Worm (Caenorhabditis elegans) whole organism, L3 larva: ENCODE results near the gene Y71H2AM.25.
A peak's percentile ranks its signal among the peaks of the same experiment; 100 is the strongest.

Experiments used
- R02D3.7 ChIP-seq: fragments of 150-350 bp; optimal IDR thresholded peaks from 2 replicates; lab custom pipeline; 2014; ENCODE audit warnings: missing biosample characterization, missing genetic modification characterization
- ZK546.5 ChIP-seq: sonication (generic microtip); optimal IDR thresholded peaks from 2 replicates; lab custom pipeline; 2017; ENCODE audit warnings: missing biosample characterization, missing genetic modification characterization
- ceh-16 ChIP-seq: sonication (generic microtip); optimal IDR thresholded peaks from 2 replicates; lab custom pipeline; 2017; ENCODE audit warnings: missing biosample characterization, missing genetic modification characterization
- ceh-28 ChIP-seq: fragments of 150-350 bp; optimal IDR thresholded peaks from 2 replicates; lab custom pipeline; 2014; ENCODE audit warnings: missing biosample characterization, missing genetic modification reagents, missing genetic modification characterization
- daf-12 ChIP-seq: fragments of 150-350 bp; optimal IDR thresholded peaks from 2 replicates; lab custom pipeline; 2014; ENCODE audit warnings: missing biosample characterization, missing genetic modification reagents, missing genetic modification characterization
- egl-27 ChIP-seq: sonication (generic microtip); optimal IDR thresholded peaks from 4 replicates; lab custom pipeline; 2017; ENCODE audit warnings: missing biosample characterization, missing genetic modification reagents, missing genetic modification characterization
- egl-5 ChIP-seq: fragments of 150-350 bp; optimal IDR thresholded peaks from 2 replicates; lab custom pipeline; 2017; ENCODE audit warnings: missing biosample characterization, missing genetic modification reagents, missing genetic modification characterization, inconsistent platforms
- elt-2 ChIP-seq: sonication (generic microtip); optimal IDR thresholded peaks from 2 replicates; lab custom pipeline; 2016; ENCODE audit warnings: missing genetic modification reagents, mild to moderate bottlenecking, missing genetic modification characterization, missing compliant biosample characterization
- elt-3 ChIP-seq, 3 experiments: fragments of 150-350 bp in 1 of 3; sonication (generic microtip) in 2 of 3; optimal IDR thresholded peaks; 2 replicates in 2 of 3; 4 replicates in 1 of 3; lab custom pipeline; 2014 to 2017; ENCODE audit warnings: missing biosample characterization in 3 of 3, missing genetic modification characterization in 3 of 3
- eor-1 ChIP-seq, 2 experiments: fragments of 150-350 bp; optimal IDR thresholded peaks; 2 replicates each; lab custom pipeline; 2014 to 2018; ENCODE audit warnings: missing biosample characterization in 2 of 2, missing genetic modification characterization in 2 of 2
- fkh-2 ChIP-seq: fragments of 150-350 bp; optimal IDR thresholded peaks from 2 replicates; lab custom pipeline; 2014; ENCODE audit warnings: missing biosample characterization, missing genetic modification reagents, missing genetic modification characterization
- fos-1 ChIP-seq: fragments of 150-350 bp; optimal IDR thresholded peaks from 2 replicates; lab custom pipeline; 2014; ENCODE audit warnings: missing biosample characterization, missing genetic modification characterization
- jun-1 ChIP-seq: fragments of 150-350 bp; optimal IDR thresholded peaks from 2 replicates; lab custom pipeline; 2014; ENCODE audit warnings: missing biosample characterization, missing genetic modification reagents, missing genetic modification characterization
- lsy-12 ChIP-seq: sonication (generic microtip); optimal IDR thresholded peaks from 2 replicates; lab custom pipeline; 2016; ENCODE audit warnings: mild to moderate bottlenecking, missing genetic modification characterization, missing compliant biosample characterization
- mdl-1 ChIP-seq: fragments of 150-350 bp; optimal IDR thresholded peaks from 2 replicates; lab custom pipeline; 2014; ENCODE audit warnings: missing biosample characterization, missing genetic modification characterization
- mml-1 ChIP-seq: fragments of 150-350 bp; sonication (generic microtip); optimal IDR thresholded peaks from 3 replicates; lab custom pipeline; 2014; ENCODE audit warnings: missing biosample characterization, missing genetic modification characterization
- nhr-11 ChIP-seq: fragments of 150-350 bp; optimal IDR thresholded peaks from 2 replicates; lab custom pipeline; 2014; ENCODE audit warnings: missing biosample characterization, missing genetic modification characterization
- nhr-25 ChIP-seq: sonication (generic microtip); optimal IDR thresholded peaks from 2 replicates; lab custom pipeline; 2017; ENCODE audit warnings: missing biosample characterization, missing genetic modification characterization
- nhr-28 ChIP-seq: fragments of 150-350 bp; optimal IDR thresholded peaks from 2 replicates; lab custom pipeline; 2014; ENCODE audit warnings: missing biosample characterization, missing genetic modification characterization
- nhr-67 ChIP-seq: fragments of 150-350 bp; optimal IDR thresholded peaks from 2 replicates; lab custom pipeline; 2014; ENCODE audit warnings: missing biosample characterization, missing genetic modification characterization
- nhr-76 ChIP-seq: fragments of 150-350 bp; sonication (generic microtip); optimal IDR thresholded peaks from 5 replicates; lab custom pipeline; 2014; ENCODE audit warnings: missing biosample characterization, missing genetic modification characterization
- nhr-77 ChIP-seq: fragments of 150-350 bp; optimal IDR thresholded peaks from 2 replicates; lab custom pipeline; 2014; ENCODE audit warnings: missing biosample characterization, missing genetic modification characterization
- pha-4 ChIP-seq: fragments of 150-350 bp; optimal IDR thresholded peaks from 2 replicates; lab custom pipeline; 2014; ENCODE audit warnings: missing biosample characterization, missing genetic modification reagents, missing genetic modification characterization
- pqm-1 ChIP-seq: fragments of 150-350 bp; optimal IDR thresholded peaks from 2 replicates; lab custom pipeline; 2017; ENCODE audit warnings: missing biosample characterization, missing genetic modification characterization, inconsistent platforms
- sea-2 ChIP-seq: fragments of 150-350 bp; sonication (generic microtip); optimal IDR thresholded peaks from 4 replicates; lab custom pipeline; 2014; ENCODE audit warnings: missing biosample characterization, missing genetic modification reagents, missing genetic modification characterization
- skn-1 ChIP-seq: fragments of 150-350 bp; optimal IDR thresholded peaks from 2 replicates; lab custom pipeline; 2014; ENCODE audit warnings: missing biosample characterization, missing genetic modification characterization
- snpc-4 ChIP-seq: fragments of 150-350 bp; optimal IDR thresholded peaks from 2 replicates; lab custom pipeline; 2014; ENCODE audit warnings: missing biosample characterization, missing genetic modification characterization
- unc-39 ChIP-seq: sonication (generic microtip); optimal IDR thresholded peaks from 4 replicates; lab custom pipeline; 2017; ENCODE audit warnings: missing biosample characterization, missing genetic modification characterization
- zag-1 ChIP-seq: fragments of 150-350 bp; optimal IDR thresholded peaks from 2 replicates; lab custom pipeline; 2014; ENCODE audit warnings: missing biosample characterization, missing genetic modification characterization
- ztf-4 ChIP-seq: fragments of 150-350 bp; optimal IDR thresholded peaks from 2 replicates; lab custom pipeline; 2014; ENCODE audit warnings: missing biosample characterization, missing genetic modification characterization

The Y71H2AM.25 gene

DNA sequence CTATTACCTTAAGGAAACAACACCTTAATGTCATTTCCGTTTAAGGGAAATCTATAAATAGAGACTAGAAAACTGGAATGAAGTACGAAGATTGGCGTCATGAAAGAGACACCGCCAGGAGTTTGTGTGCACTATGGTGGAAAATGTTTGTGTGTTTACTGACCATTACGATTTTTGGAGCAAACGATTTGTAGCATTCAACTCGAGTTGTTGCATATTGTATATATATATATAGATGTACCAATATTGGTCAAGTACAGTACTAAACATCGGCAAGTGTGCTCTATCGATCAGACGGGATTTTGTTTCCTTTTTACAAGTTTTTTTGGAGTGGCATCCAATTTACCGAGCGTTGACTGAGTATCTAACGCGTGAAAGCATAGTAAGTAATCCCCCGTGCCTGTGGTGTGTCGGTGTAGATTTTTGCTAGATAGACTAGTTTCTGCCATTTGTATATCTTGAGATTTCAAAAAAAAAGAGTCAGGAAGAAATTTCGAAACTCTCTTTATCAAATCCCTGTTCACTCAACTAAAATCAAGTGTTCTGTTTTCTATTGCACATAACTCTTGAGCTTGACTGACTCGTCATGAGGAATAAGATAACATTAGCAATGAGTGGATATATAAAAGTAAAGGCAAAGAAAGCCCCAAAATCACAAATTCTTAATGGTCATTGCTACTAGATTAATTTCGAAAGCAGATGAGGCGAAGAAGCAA, at the start of gene Y71H2AM.25, which contains the start of gene twk-45:
Gene Y71H2AM.25 (plus strand): TSS at position 666 of the 716 bp plus-strand sequence.
Gene twk-45 (minus strand): TSS at position 101 of the 716 bp plus-strand sequence.
- no peak for TF ChIP-seq mml-1 (tag; lab: Kevin White, UChicago)
- TF ChIP-seq egl-5 (tag; lab: Kevin White, UChicago), result no peak
- no peak for TF ChIP-seq nhr-76 (tag; lab: Kevin White, UChicago)
- no peak for TF ChIP-seq ZK546.5 (tag; lab: Kevin White, UChicago)
- no peak for TF ChIP-seq unc-39
- no peak for TF ChIP-seq ceh-16 (tag; lab: Kevin White, UChicago)
- TF ChIP-seq ztf-4, result no peak
- no peak for TF ChIP-seq nhr-67 (tag; lab: Kevin White, UChicago)
- TF ChIP-seq R02D3.7 (tag; lab: Kevin White, UChicago), result no peak

DNA sequence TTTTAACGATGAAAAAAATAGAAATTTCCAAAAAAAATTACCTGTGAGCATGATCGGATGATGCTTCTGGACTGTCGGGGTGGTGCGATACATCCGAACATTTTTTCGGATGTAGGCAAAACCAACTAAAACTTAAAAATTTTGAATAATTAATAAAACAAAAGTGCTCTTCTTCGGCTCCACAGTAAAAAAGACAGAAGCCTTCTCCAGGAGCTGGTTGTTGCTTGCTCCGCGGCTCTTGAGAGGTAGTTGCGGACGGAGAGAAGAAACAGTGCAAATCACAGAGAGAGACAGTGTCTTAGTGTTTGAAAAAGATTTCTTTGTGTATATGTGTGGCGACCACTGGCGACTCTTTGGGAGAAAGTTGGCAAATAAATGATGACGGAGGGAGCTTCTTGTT, 46.0 kb upstream of the Y71H2AM.25 start, which contains the start of gene gldi-9:
Gene gldi-9 (minus strand): TSS at position 101 of the 400 bp plus-strand sequence.
- TF ChIP-seq pha-4 (tag; lab: Kevin White, UChicago) (peak; percentile 33), mdl-1 (tag; lab: Kevin White, UChicago) (no peak)

DNA sequence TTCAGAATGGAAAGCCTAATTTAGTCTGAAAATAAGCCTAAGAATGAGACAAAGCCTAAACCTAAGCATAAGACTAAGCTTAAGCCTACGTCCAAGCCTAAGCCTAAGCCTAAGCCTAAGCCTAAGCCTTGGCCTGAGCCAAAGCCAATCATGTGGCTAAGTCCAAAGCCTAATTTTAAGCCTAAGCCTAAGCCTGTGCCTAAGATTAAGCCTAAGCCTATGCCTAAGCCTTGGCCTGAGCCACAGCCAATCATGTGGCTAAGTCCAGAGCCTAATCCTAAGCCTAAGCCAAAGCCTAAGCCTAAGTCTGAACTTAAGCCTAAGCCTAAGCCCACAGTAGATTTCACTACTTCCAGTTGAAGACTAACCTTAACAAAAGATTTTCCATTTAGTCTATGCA, 44.8 kb upstream of the Y71H2AM.25 start:
- TF ChIP-seq skn-1 (tag; lab: Kevin White, UChicago) (no peak), eor-1 (tag; optimal IDR thresholded peaks at IDR 0.05; lab: Kevin White, UChicago) (no peak), ceh-16 (tag; lab: Kevin White, UChicago) (no peak), zag-1 (tag; lab: Kevin White, UChicago) (no peak), ceh-28 (tag; lab: Kevin White, UChicago) (no peak), fkh-2 (tag; lab: Kevin White, UChicago) (no peak), lsy-12 (tag; lab: Kevin White, UChicago) (no peak), elt-2 (tag; lab: Kevin White, UChicago) (no peak), pqm-1 (tag; lab: Kevin White, UChicago) (no peak), nhr-25 (no peak), pha-4 (tag; lab: Kevin White, UChicago) (no peak), ztf-4 (no peak), ZK546.5 (tag; lab: Kevin White, UChicago) (no peak), fos-1 (tag; lab: Kevin White, UChicago) (no peak), elt-3 (tag; optimal IDR thresholded peaks at IDR 0.05; lab: Kevin White, UChicago) (no peak), sea-2 (no peak), snpc-4 (tag; lab: Kevin White, UChicago) (no peak)

DNA sequence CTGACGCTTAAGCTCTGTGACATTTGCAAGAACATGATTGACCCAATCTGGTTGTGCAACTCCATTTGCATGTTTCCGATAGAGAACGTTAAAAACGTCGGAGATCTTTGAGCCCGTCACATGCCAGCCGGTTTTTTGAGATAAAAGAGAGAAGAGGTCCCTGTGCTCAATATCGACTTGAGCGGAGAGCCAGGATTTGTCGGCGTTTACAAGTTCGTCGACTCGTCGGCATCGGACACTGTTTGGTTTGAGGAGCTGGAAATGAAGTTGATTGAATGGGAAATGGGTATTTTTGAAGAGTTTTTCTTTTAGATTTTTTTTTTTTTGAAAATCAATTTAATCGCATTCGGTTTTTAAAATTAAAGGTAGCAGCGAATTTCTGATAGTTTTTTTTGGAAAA, 44.2 kb upstream of the Y71H2AM.25 start:
- TF ChIP-seq mml-1 (tag; lab: Kevin White, UChicago) (no peak), egl-27 (tag; lab: Kevin White, UChicago) (no peak), nhr-77 (no peak), egl-5 (tag; lab: Kevin White, UChicago) (no peak)

DNA sequence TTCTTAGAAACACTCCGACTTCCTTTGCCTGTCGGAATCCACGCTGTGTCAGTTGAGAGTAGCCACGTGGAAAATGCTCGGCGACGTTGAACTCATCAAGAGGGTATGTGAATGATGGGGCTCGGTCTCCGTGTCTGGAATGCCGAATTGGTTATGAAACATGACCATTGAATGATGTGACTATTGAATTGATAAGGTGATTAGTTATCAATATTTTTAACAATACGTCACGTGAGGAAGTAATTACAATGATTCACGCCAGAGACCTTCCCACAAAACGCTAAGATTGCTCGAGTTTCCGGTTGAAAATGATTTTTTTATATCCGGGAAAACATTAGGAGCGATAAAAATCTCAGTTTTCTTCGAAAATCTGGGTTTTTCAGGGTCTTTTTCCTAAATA, 43.0 kb upstream of the Y71H2AM.25 start:
- TF ChIP-seq pqm-1 (tag; lab: Kevin White, UChicago), result peak; percentile 53
- no peak for TF ChIP-seq fkh-2 (tag; lab: Kevin White, UChicago)
- peak; percentile 65 for TF ChIP-seq elt-2 (tag; lab: Kevin White, UChicago)

DNA sequence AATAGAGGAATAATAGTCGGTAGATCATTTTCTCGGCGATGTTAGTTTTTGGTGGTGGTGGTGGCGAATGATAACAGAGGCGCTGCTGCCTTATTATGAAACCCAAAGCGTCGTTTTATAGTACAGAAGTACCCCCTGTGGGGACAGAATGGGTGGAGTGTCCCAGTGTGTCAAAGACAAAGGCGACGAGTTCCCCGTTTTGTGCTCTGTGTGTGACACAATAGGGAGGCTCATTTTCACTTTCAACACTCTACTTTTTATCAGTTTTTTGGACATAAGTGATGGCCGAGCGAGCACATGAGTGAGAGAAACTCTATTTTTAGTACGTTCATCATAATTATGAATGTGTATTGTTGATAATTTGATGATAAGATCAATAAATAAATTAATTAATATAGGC, 41.5 kb upstream of the Y71H2AM.25 start, which contains the start of gene pho-9:
Gene pho-9 (minus strand): TSS at position 91 of the 400 bp plus-strand sequence.
- TF ChIP-seq elt-2 (tag; lab: Kevin White, UChicago), result peak; percentile 97
- TF ChIP-seq pha-4 (tag; lab: Kevin White, UChicago), result peak; percentile 31
- TF ChIP-seq nhr-11 (tag; lab: Kevin White, UChicago), result no peak
- TF ChIP-seq egl-5 (tag; lab: Kevin White, UChicago), result no peak
- TF ChIP-seq nhr-67 (tag; lab: Kevin White, UChicago), result no peak
- no peak for TF ChIP-seq daf-12 (tag; lab: Kevin White, UChicago)
- TF ChIP-seq R02D3.7 (tag; lab: Kevin White, UChicago), result no peak
- peak; percentile 64 for TF ChIP-seq jun-1 (tag; lab: Kevin White, UChicago)
- TF ChIP-seq pqm-1 (tag; lab: Kevin White, UChicago), result peak; percentile 91
- no peak for TF ChIP-seq nhr-28
- TF ChIP-seq egl-27 (tag; lab: Kevin White, UChicago), result no peak
